Fruit fly (Drosophila melanogaster): ENCODE measurements around the gene CG33995.

CG33995 gene

dm6 chr2L:4997401-4998259 lies 45.4 kb upstream of the CG33995 start (continued):
- TF ChIP-seq danr (GFP tag; IDR thresholded peaks at IDR 0.05) = peak; percentile 99
- peak; percentile 39; the same call in 1 of the 2 replicates for TF ChIP-seq Scr (GFP tag; IDR thresholded peaks at IDR 0.05; ENCODE audit: partially characterized antibody)
- peak; percentile 81; the same call in 1 of the 3 replicates for TF ChIP-seq hb (GFP tag; IDR thresholded peaks at IDR 0.05; ENCODE audit: partially characterized antibody)
- TF ChIP-seq CG14441 (GFP tag; IDR thresholded peaks at IDR 0.05) = peak; percentile 99
- peak; percentile 94 for TF ChIP-seq Ets97D (GFP tag; optimal IDR thresholded peaks at IDR 0.05)
- peak; percentile 98 for TF ChIP-seq CrebB (tag; optimal IDR thresholded peaks at IDR 0.05)
- peak; percentile 98 for TF ChIP-seq CG43689 (GFP tag; IDR thresholded peaks at IDR 0.05)
- TF ChIP-seq CG3407 (GFP tag; optimal IDR thresholded peaks at IDR 0.05) = peak; percentile 98
- TF ChIP-seq CG3847 (GFP tag; IDR thresholded peaks at IDR 0.05) = peak; percentile 99
- TF ChIP-seq CG16779 (GFP tag; IDR thresholded peaks at IDR 0.05) = peak; percentile 98
- peak; percentile 92 for TF ChIP-seq CG14965 (GFP tag; optimal IDR thresholded peaks at IDR 0.05; ENCODE audit: borderline replicate concordance)
- no peak for TF ChIP-seq zf30C (GFP tag; optimal IDR thresholded peaks at IDR 0.05)
- peak; percentile 99 for TF ChIP-seq CHES-1-like (GFP tag; optimal IDR thresholded peaks at IDR 0.05)
- TF ChIP-seq Dad (GFP tag; optimal IDR thresholded peaks at IDR 0.05) = peak; percentile 99
- peak; percentile 81 for TF ChIP-seq Sry-δ (GFP tag; optimal IDR thresholded peaks at IDR 0.05)
- TF ChIP-seq NFAT (GFP tag; IDR thresholded peaks at IDR 0.05) = peak; percentile 99
- peak; percentile 96 for TF ChIP-seq CG11696 (GFP tag; IDR thresholded peaks at IDR 0.05)
- TF ChIP-seq CG31441 (GFP tag; IDR thresholded peaks at IDR 0.05) = peak; percentile 99
- peak; percentile 99 for TF ChIP-seq CG1792 (GFP tag; optimal IDR thresholded peaks at IDR 0.05)
- TF ChIP-seq CG18764 (GFP tag; optimal IDR thresholded peaks at IDR 0.05) = peak; percentile 99
- TF ChIP-seq chm (GFP tag; IDR thresholded peaks at IDR 0.05) = peak; percentile 100
- TF ChIP-seq shn (GFP tag; optimal IDR thresholded peaks at IDR 0.05) = peak; percentile 100
- TF ChIP-seq CG2120 (GFP tag; optimal IDR thresholded peaks at IDR 0.05) = peak; percentile 99
- peak; percentile 99 for TF ChIP-seq CG6689 (GFP tag; IDR thresholded peaks at IDR 0.05)
- peak; percentile 96 for TF ChIP-seq Vsx1 (GFP tag; optimal IDR thresholded peaks at IDR 0.05)
- peak; percentile 97 for TF ChIP-seq CG13894 (tag; optimal IDR thresholded peaks at IDR 0.05)
- TF ChIP-seq Hr78 (GFP tag; optimal IDR thresholded peaks at IDR 0.05) = peak in 1 of 2 experiments; percentile 97
- TF ChIP-seq ATbp (GFP tag; optimal IDR thresholded peaks at IDR 0.05) = peak; percentile 99
- TF ChIP-seq TFAM (GFP tag; optimal IDR thresholded peaks at IDR 0.05) = peak; percentile 94
- peak; percentile 98 for TF ChIP-seq grau (tag; optimal IDR thresholded peaks at IDR 0.05)
- peak; percentile 100 for TF ChIP-seq zfh1 (GFP tag; IDR thresholded peaks at IDR 0.05)
- TF ChIP-seq CG11093 (GFP tag; IDR thresholded peaks at IDR 0.05) = peak; percentile 99
- TF ChIP-seq CG6765 (GFP tag; optimal IDR thresholded peaks at IDR 0.05) = peak; percentile 97
- TF ChIP-seq chn (GFP tag; optimal IDR thresholded peaks at IDR 0.05) = peak; percentile 99
- TF ChIP-seq Dip2 (GFP tag; IDR thresholded peaks at IDR 0.05) = peak; percentile 79
- peak; percentile 98 for TF ChIP-seq sr (GFP tag; IDR thresholded peaks at IDR 0.05)
- peak; percentile 44; the same call in 1 of the 2 replicates for TF ChIP-seq ato (GFP tag; IDR thresholded peaks at IDR 0.05; ENCODE audit: partially characterized antibody)
- peak; percentile 52; the same call in 1 of the 2 replicates for TF ChIP-seq sna (GFP tag; IDR thresholded peaks at IDR 0.05; ENCODE audit: partially characterized antibody)
- peak; percentile 99 for TF ChIP-seq Hr3 (GFP tag; optimal IDR thresholded peaks at IDR 0.05)
- TF ChIP-seq repo (GFP tag; optimal IDR thresholded peaks at IDR 0.05) = peak; percentile 99
- TF ChIP-seq CG10462 (GFP tag; optimal IDR thresholded peaks at IDR 0.05) = peak; percentile 98
- TF ChIP-seq zen (tag; optimal IDR thresholded peaks at IDR 0.05) = peak; percentile 98
- TF ChIP-seq CG8478 (optimal IDR thresholded peaks at IDR 0.05) = peak; percentile 94
- peak; percentile 99 for TF ChIP-seq CG1233 (GFP tag; optimal IDR thresholded peaks at IDR 0.05)
- peak; percentile 99 for TF ChIP-seq CG2875 (GFP tag; optimal IDR thresholded peaks at IDR 0.05)
- peak; percentile 99 for TF ChIP-seq CG13775 (GFP tag; optimal IDR thresholded peaks at IDR 0.05)
- TF ChIP-seq mam (GFP tag; optimal IDR thresholded peaks at IDR 0.05) = peak; percentile 99
- peak; percentile 99 for TF ChIP-seq HmgD (GFP tag; optimal IDR thresholded peaks at IDR 0.05)
- TF ChIP-seq CG11085 (GFP tag; IDR thresholded peaks at IDR 0.05) = peak; percentile 99

Data from whole organism, embryonic.